Worm (Caenorhabditis elegans) whole organism, L3 larva: ENCODE results near the gene wdr-62.

ENCODE experiments used
- R02D3.7 ChIP-seq: fragments of 150-350 bp; optimal IDR thresholded peaks from 2 replicates; lab custom pipeline; 2014; ENCODE audit warnings: missing biosample characterization, missing genetic modification characterization
- ZK546.5 ChIP-seq: sonication (generic microtip); optimal IDR thresholded peaks from 2 replicates; lab custom pipeline; 2017; ENCODE audit warnings: missing biosample characterization, missing genetic modification characterization
- ama-1 ChIP-seq: fragments of 150-350 bp; optimal IDR thresholded peaks from 2 replicates; lab custom pipeline; 2018
- ceh-16 ChIP-seq: sonication (generic microtip); optimal IDR thresholded peaks from 2 replicates; lab custom pipeline; 2017; ENCODE audit warnings: missing biosample characterization, missing genetic modification characterization
- ceh-9 ChIP-seq: sonication (generic microtip); optimal IDR thresholded peaks from 2 replicates; lab custom pipeline; 2018; ENCODE audit warnings: missing biosample characterization, missing genetic modification characterization
- daf-12 ChIP-seq: fragments of 150-350 bp; optimal IDR thresholded peaks from 2 replicates; lab custom pipeline; 2014; ENCODE audit warnings: missing biosample characterization, missing genetic modification reagents, missing genetic modification characterization
- egl-5 ChIP-seq: fragments of 150-350 bp; optimal IDR thresholded peaks from 2 replicates; lab custom pipeline; 2017; ENCODE audit warnings: missing biosample characterization, missing genetic modification reagents, missing genetic modification characterization, inconsistent platforms
- elt-2 ChIP-seq: sonication (generic microtip); optimal IDR thresholded peaks from 2 replicates; lab custom pipeline; 2016; ENCODE audit warnings: missing genetic modification reagents, mild to moderate bottlenecking, missing genetic modification characterization, missing compliant biosample characterization
- jun-1 ChIP-seq: fragments of 150-350 bp; optimal IDR thresholded peaks from 2 replicates; lab custom pipeline; 2014; ENCODE audit warnings: missing biosample characterization, missing genetic modification reagents, missing genetic modification characterization
- lin-15B ChIP-seq: fragments of 150-350 bp; optimal IDR thresholded peaks from 2 replicates; lab custom pipeline; 2014; ENCODE audit warnings: missing biosample characterization, missing genetic modification characterization
- lin-39 ChIP-seq: fragments of 150-350 bp; optimal IDR thresholded peaks from 2 replicates; lab custom pipeline; 2018; ENCODE audit warnings: missing biosample characterization, missing genetic modification reagents, missing genetic modification characterization
- mdl-1 ChIP-seq: fragments of 150-350 bp; optimal IDR thresholded peaks from 2 replicates; lab custom pipeline; 2014; ENCODE audit warnings: missing biosample characterization, missing genetic modification characterization
- nhr-12 ChIP-seq: fragments of 150-350 bp; optimal IDR thresholded peaks from 2 replicates; lab custom pipeline; 2014; ENCODE audit warnings: missing biosample characterization, missing genetic modification characterization
- nhr-23 ChIP-seq: fragments of 150-350 bp; optimal IDR thresholded peaks from 2 replicates; lab custom pipeline; 2014; ENCODE audit warnings: missing biosample characterization, missing genetic modification reagents, missing genetic modification characterization
- nhr-237 ChIP-seq: fragments of 150-350 bp; optimal IDR thresholded peaks from 2 replicates; lab custom pipeline; 2014; ENCODE audit warnings: missing biosample characterization, missing genetic modification characterization
- nhr-25 ChIP-seq: sonication (generic microtip); optimal IDR thresholded peaks from 2 replicates; lab custom pipeline; 2017; ENCODE audit warnings: missing biosample characterization, missing genetic modification characterization
- pha-4 ChIP-seq: fragments of 150-350 bp; optimal IDR thresholded peaks from 2 replicates; lab custom pipeline; 2014; ENCODE audit warnings: missing biosample characterization, missing genetic modification reagents, missing genetic modification characterization
- pqm-1 ChIP-seq: fragments of 150-350 bp; optimal IDR thresholded peaks from 2 replicates; lab custom pipeline; 2017; ENCODE audit warnings: missing biosample characterization, missing genetic modification characterization, inconsistent platforms
- unc-39 ChIP-seq: sonication (generic microtip); optimal IDR thresholded peaks from 4 replicates; lab custom pipeline; 2017; ENCODE audit warnings: missing biosample characterization, missing genetic modification characterization

The wdr-62 gene

ce11 chrV:9504474-9504960 lies 60.7 kb downstream of the wdr-62 start, which contains the start of gene haao-1:
Gene haao-1 (plus strand): TSS chrV:9504910.
- TF ChIP-seq ama-1 (lab: Kevin White, UChicago) (no peak), ceh-9 (no peak), lin-15B (tag; lab: Kevin White, UChicago) (no peak), nhr-23 (tag; lab: Kevin White, UChicago) (peak; percentile 41), R02D3.7 (tag; lab: Kevin White, UChicago) (no peak), ZK546.5 (no peak), unc-39 (tag; lab: Kevin White, UChicago) (no peak), mdl-1 (tag; lab: Kevin White, UChicago) (no peak), jun-1 (tag; lab: Kevin White, UChicago) (no peak), nhr-25 (tag; lab: Kevin White, UChicago) (peak; percentile 49)
- TF ChIP-seq, all 47 proteins: peak for 2

- no peak for TF ChIP-seq daf-12
- TF ChIP-seq lin-39 (tag; lab: Kevin White, UChicago) = no peak
- peak; percentile 82 for TF ChIP-seq elt-2 (tag; lab: Kevin White, UChicago)
- no peak for TF ChIP-seq nhr-12 (tag; lab: Kevin White, UChicago)
- TF ChIP-seq pqm-1 (tag; lab: Kevin White, UChicago) = peak; percentile 80
- no peak for TF ChIP-seq unc-39 (tag; lab: Kevin White, UChicago)
These were observed 63.1 kb downstream of the wdr-62 start for ce11 chrV:9506931-9507330.

- TF ChIP-seq pha-4 (tag; lab: Kevin White, UChicago) = peak; percentile 1
- TF ChIP-seq elt-2 (tag; lab: Kevin White, UChicago) = peak; percentile 67
- no peak for TF ChIP-seq egl-5 (tag; lab: Kevin White, UChicago)
These were observed 63.9 kb downstream of the wdr-62 start, which contains the start of gene acs-14 for ce11 chrV:9507742-9508141. Gene acs-14 (plus strand): TSS chrV:9508132.

- TF ChIP-seq ZK546.5 (no peak), nhr-237 (tag; lab: Kevin White, UChicago) (no peak), ceh-16 (tag; lab: Kevin White, UChicago) (no peak), lin-39 (tag; lab: Kevin White, UChicago) (no peak)
These were observed 65.7 kb downstream of the wdr-62 start for ce11 chrV:9509597-9509996.
